Worm (Caenorhabditis elegans): Measurements from ENCODE around the gene M60.4.
A peak's percentile ranks its signal among the peaks of the same experiment; 100 is the strongest.

Gene M60.4

ce11 chrX:8246126-8246525 is 10.0 kb upstream of the M60.4 start, which contains the start of gene kqt-2:
Gene kqt-2, minus strand, starts transcription at chrX:8246369.
- peak; percentile 46 for TF ChIP-seq elt-2 (tag; optimal IDR thresholded peaks at IDR 0.05)
- no peak for TF ChIP-seq tbx-7 (tag; optimal IDR thresholded peaks at IDR 0.05)

- TF ChIP-seq C08G9.2 (tag; optimal IDR thresholded peaks at IDR 0.05) (no peak), pqm-1 (tag; optimal IDR thresholded peaks at IDR 0.05) (no peak), eyg-1 (tag; optimal IDR thresholded peaks at IDR 0.05) (no peak), elt-2 (tag; optimal IDR thresholded peaks at IDR 0.05) (peak; percentile 58), nhr-232 (tag; optimal IDR thresholded peaks at IDR 0.05) (no peak), dmd-4 (tag; optimal IDR thresholded peaks at IDR 0.05; ENCODE audit: borderline replicate concordance) (no peak), pha-2 (tag; optimal IDR thresholded peaks at IDR 0.05) (no peak), fkh-6 (tag; optimal IDR thresholded peaks at IDR 0.05) (no peak)
Observed at ce11 chrX:8243116-8243515, 7.0 kb upstream of the M60.4 start.

- TF ChIP-seq ama-1 (optimal IDR thresholded peaks at IDR 0.05) (no peak), ceh-19 (GFP tag; optimal IDR thresholded peaks at IDR 0.05) (no peak), ceh-9 (tag; optimal IDR thresholded peaks at IDR 0.05) (no peak), ceh-18 (tag; optimal IDR thresholded peaks at IDR 0.05) (no peak), unc-42 (tag; optimal IDR thresholded peaks at IDR 0.05) (no peak), elt-2 (tag; optimal IDR thresholded peaks at IDR 0.05) (no peak), hlh-15 (tag; optimal IDR thresholded peaks at IDR 0.05) (no peak), che-1 (tag; optimal IDR thresholded peaks at IDR 0.05) (no peak), ets-4 (tag; optimal IDR thresholded peaks at IDR 0.05) (no peak), hlh-30 (tag; optimal IDR thresholded peaks at IDR 0.05; ENCODE audit: insufficient read depth) (no peak), zip-5 (tag; optimal IDR thresholded peaks at IDR 0.05) (no peak), gmeb-2 (tag; optimal IDR thresholded peaks at IDR 0.05) (no peak), K02D7.2 (tag; optimal IDR thresholded peaks at IDR 0.05) (no peak), pha-2 (tag; optimal IDR thresholded peaks at IDR 0.05) (no peak)
Observed at ce11 chrX:8241906-8242305, 5.8 kb upstream of the M60.4 start, which contains the start of gene endu-2. Gene endu-2, plus strand, starts transcription at chrX:8242301.

- TF ChIP-seq unc-3 (GFP tag; conservative IDR thresholded peaks at IDR 0.05) (no peak), unc-3 (tag; optimal IDR thresholded peaks at IDR 0.05) (no peak), gmeb-2 (tag; optimal IDR thresholded peaks at IDR 0.05) (no peak), madf-2 (tag; optimal IDR thresholded peaks at IDR 0.05) (no peak), dve-1 (tag; optimal IDR thresholded peaks at IDR 0.05) (peak; percentile 10), Y22D7AL.16 (tag; optimal IDR thresholded peaks at IDR 0.05) (no peak)
Observed at ce11 chrX:8238639-8239055, 2.5 kb upstream of the M60.4 start.

ce11 chrX:8236515-8236914 is 401 bp upstream of the M60.4 start:
- TF ChIP-seq npax-4 (tag; optimal IDR thresholded peaks at IDR 0.05) (no peak), elt-2 (tag; optimal IDR thresholded peaks at IDR 0.05) (no peak), fax-1 (tag; optimal IDR thresholded peaks at IDR 0.05) (no peak), F13H6.1 (tag; optimal IDR thresholded peaks at IDR 0.05) (no peak), ama-1 (optimal IDR thresholded peaks at IDR 0.05) (no peak), sox-4 (tag; optimal IDR thresholded peaks at IDR 0.05) (no peak), ceh-45 (GFP tag; IDR thresholded peaks at IDR 0.05) (no peak), syd-9 (tag; optimal IDR thresholded peaks at IDR 0.05) (no peak), unc-3 (GFP tag; conservative IDR thresholded peaks at IDR 0.05) (no peak), unc-3 (tag; optimal IDR thresholded peaks at IDR 0.05) (no peak), zip-5 (tag; optimal IDR thresholded peaks at IDR 0.05) (no peak), hlh-30 (tag; optimal IDR thresholded peaks at IDR 0.05; ENCODE audit: insufficient read depth) (no peak), C38D4.7 (GFP tag; optimal IDR thresholded peaks at IDR 0.05) (no peak), T23F11.4 (GFP tag; optimal IDR thresholded peaks at IDR 0.05) (no peak), ttx-3 (tag; optimal IDR thresholded peaks at IDR 0.05) (no peak), hlh-13 (GFP tag; optimal IDR thresholded peaks at IDR 0.05) (no peak), pros-1 (tag; optimal IDR thresholded peaks at IDR 0.05) (no peak)
